Worm (Caenorhabditis elegans) whole organism, young adult: ENCODE results near the gene Y57G11C.31.
A peak's percentile ranks its signal among the peaks of the same experiment; 100 is the strongest.

Source experiments
- B0336.3 ChIP-seq: fragments of 200-800 bp; sonication (Bioruptor generic); IDR thresholded peaks from 2 replicates; pipeline ENCODE4 v1.3.6; 2022; ENCODE audit warnings: missing genetic modification characterization, missing compliant biosample characterization
- C06A6.2 ChIP-seq: fragments of 200-800 bp; sonication (Bioruptor generic); conservative IDR thresholded peaks from 2 replicates; pipeline ENCODE4 v1.3.6; 2022; ENCODE audit warnings: missing genetic modification characterization, missing compliant biosample characterization
- D2030.7 ChIP-seq: fragments of 200-800 bp; sonication (Bioruptor generic); IDR thresholded peaks from 2 replicates; pipeline ENCODE4 v1.3.6; 2022; ENCODE audit warnings: missing genetic modification reagents, missing genetic modification characterization, missing compliant biosample characterization
- F37B4.10 ChIP-seq: fragments of 200-800 bp; sonication (Bioruptor generic); IDR thresholded peaks from 2 replicates; pipeline ENCODE4 v1.3.6; 2022; ENCODE audit warnings: missing genetic modification characterization, missing compliant biosample characterization
- F39B2.1 ChIP-seq: fragments of 200-800 bp; sonication (Bioruptor generic); IDR thresholded peaks from 2 replicates; pipeline ENCODE4 v1.3.6; 2022; ENCODE audit warnings: missing genetic modification reagents, missing genetic modification characterization, missing compliant biosample characterization
- F49E8.2 ChIP-seq: sonication (generic microtip); optimal IDR thresholded peaks from 3 replicates; lab custom pipeline; 2017; ENCODE audit warnings: missing genetic modification characterization, mild to moderate bottlenecking, missing compliant biosample characterization, antibody characterized with exemption, moderate library complexity; ENCODE audit not compliant: insufficient read depth
- F57A8.1 ChIP-seq: fragments of 200-800 bp; sonication (Bioruptor generic); optimal IDR thresholded peaks from 2 replicates; lab custom pipeline; 2018; ENCODE audit warnings: mild to moderate bottlenecking, missing genetic modification characterization, moderate library complexity, missing compliant biosample characterization
- F57C9.4 ChIP-seq: sonication (generic microtip); optimal IDR thresholded peaks from 2 replicates; lab custom pipeline; 2017; ENCODE audit warnings: mild to moderate bottlenecking, missing genetic modification characterization, missing compliant biosample characterization
- Y53G8AR.9 ChIP-seq: fragments of 200-800 bp; sonication (Bioruptor generic); conservative IDR thresholded peaks from 2 replicates; pipeline ENCODE4 v1.3.6; 2022; ENCODE audit warnings: missing genetic modification reagents, missing genetic modification characterization, missing compliant biosample characterization
- Y56A3A.18 ChIP-seq: fragments of 200-800 bp; sonication (Bioruptor generic); IDR thresholded peaks from 2 replicates; pipeline ENCODE4 v1.3.6; 2022; ENCODE audit warnings: missing genetic modification reagents, missing genetic modification characterization, missing compliant biosample characterization
- atf-7 ChIP-seq: sonication (generic microtip); optimal IDR thresholded peaks from 2 replicates; lab custom pipeline; 2017; ENCODE audit warnings: mild to moderate bottlenecking, missing genetic modification characterization, missing compliant biosample characterization
- athp-1 ChIP-seq: sonication (generic microtip); optimal IDR thresholded peaks from 2 replicates; lab custom pipeline; 2017; ENCODE audit warnings: mild to moderate bottlenecking, missing genetic modification characterization, missing compliant biosample characterization
- attf-5 ChIP-seq: fragments of 200-800 bp; sonication (Bioruptor generic); optimal IDR thresholded peaks from 2 replicates; lab custom pipeline; 2018; ENCODE audit warnings: mild to moderate bottlenecking, missing genetic modification characterization, missing compliant biosample characterization
- attf-6 ChIP-seq: fragments of 200-800 bp; sonication (Bioruptor generic); IDR thresholded peaks from 2 replicates; pipeline ENCODE4 v1.3.6; 2022; ENCODE audit warnings: missing genetic modification reagents, missing genetic modification characterization, missing compliant biosample characterization
- ceh-91 ChIP-seq: fragments of 200-800 bp; sonication (Bioruptor generic); IDR thresholded peaks from 2 replicates; pipeline ENCODE4 v1.3.6; 2022; ENCODE audit warnings: missing genetic modification reagents, missing genetic modification characterization, missing compliant biosample characterization
- die-1 ChIP-seq: sonication (generic microtip); optimal IDR thresholded peaks from 2 replicates; lab custom pipeline; 2016; ENCODE audit warnings: missing genotype, mild to moderate bottlenecking, missing genetic modification characterization, missing compliant biosample characterization
- dox-1 ChIP-seq: fragments of 200-800 bp; sonication (Bioruptor generic); IDR thresholded peaks from 2 replicates; pipeline ENCODE4 v1.3.6; 2022; ENCODE audit warnings: missing genetic modification reagents, missing genetic modification characterization, missing compliant biosample characterization
- dpl-1 ChIP-seq: fragments of 150-350 bp; optimal IDR thresholded peaks from 2 replicates; lab custom pipeline; 2014; ENCODE audit warnings: missing biosample characterization, missing genetic modification reagents, missing genetic modification characterization
- gei-17 ChIP-seq: fragments of 200-800 bp; sonication (Bioruptor generic); optimal IDR thresholded peaks from 2 replicates; lab custom pipeline; 2018; ENCODE audit warnings: mild to moderate bottlenecking, missing genetic modification characterization, missing compliant biosample characterization
- hlh-26 ChIP-seq: fragments of 200-800 bp; sonication (Bioruptor generic); conservative IDR thresholded peaks from 2 replicates; pipeline ENCODE4 v1.3.6; 2022; ENCODE audit warnings: missing genetic modification reagents, missing genetic modification characterization, missing compliant biosample characterization
- hrde-1 ChIP-seq: sonication (generic microtip); optimal IDR thresholded peaks from 2 replicates; lab custom pipeline; 2016; ENCODE audit warnings: missing genetic modification characterization, mild to moderate bottlenecking, missing compliant biosample characterization, moderate library complexity, missing genotype, missing genetic modification reagents, borderline replicate concordance
- hsf-1 ChIP-seq: fragments of 200-800 bp; sonication (Bioruptor generic); IDR thresholded peaks from 2 replicates; pipeline ENCODE4 v1.3.6; 2022; ENCODE audit warnings: missing genetic modification reagents, missing genetic modification characterization, missing compliant biosample characterization
- let-607 ChIP-seq, 2 experiments: fragments of 200-800 bp in 1 of 2; sonication (Bioruptor generic) in 1 of 2; sonication (generic microtip) in 1 of 2; optimal IDR thresholded peaks; 2 replicates each; lab custom pipeline; 2016 to 2018; ENCODE audit warnings: mild to moderate bottlenecking in 2 of 2, missing compliant biosample characterization in 2 of 2, missing genetic modification characterization in 2 of 2, moderate library complexity in 2 of 2, missing genotype in 1 of 2
- lin-35 ChIP-seq, 3 experiments: fragments of 150-350 bp in 2 of 3; sonication (generic microtip) in 1 of 3; optimal IDR thresholded peaks; 2 replicates each; lab custom pipeline; 2014 to 2018; ENCODE audit warnings: missing biosample characterization in 3 of 3, missing genetic modification characterization in 3 of 3, missing genetic modification reagents in 3 of 3
- lsl-1 ChIP-seq: fragments of 200-800 bp; sonication (Bioruptor generic); optimal IDR thresholded peaks from 2 replicates; lab custom pipeline; 2018; ENCODE audit warnings: mild to moderate bottlenecking, missing genetic modification characterization, moderate library complexity, missing compliant biosample characterization
- lsy-27 ChIP-seq: sonication (generic microtip); optimal IDR thresholded peaks from 2 replicates; lab custom pipeline; 2017; ENCODE audit warnings: missing genetic modification characterization, mild to moderate bottlenecking, missing compliant biosample characterization, antibody characterized with exemption, missing genotype, borderline replicate concordance; ENCODE audit not compliant: insufficient read depth
- madf-6 ChIP-seq: fragments of 200-800 bp; sonication (Bioruptor generic); IDR thresholded peaks from 2 replicates; pipeline ENCODE4 v1.3.6; 2022; ENCODE audit warnings: missing genetic modification reagents, missing genetic modification characterization, missing compliant biosample characterization
- madf-8 ChIP-seq: fragments of 200-800 bp; sonication (Bioruptor generic); conservative IDR thresholded peaks from 2 replicates; pipeline ENCODE4 v1.3.6; 2022; ENCODE audit warnings: missing genetic modification reagents, missing genetic modification characterization, missing compliant biosample characterization
- mcd-1 ChIP-seq: fragments of 200-800 bp; sonication (Bioruptor generic); IDR thresholded peaks from 2 replicates; pipeline ENCODE4 v1.3.6; 2022; ENCODE audit warnings: missing genetic modification reagents, missing genetic modification characterization, missing compliant biosample characterization
- mes-4 ChIP-seq: sonication (generic microtip); optimal IDR thresholded peaks from 2 replicates; lab custom pipeline; 2016; ENCODE audit warnings: missing genotype, missing genetic modification characterization, missing compliant biosample characterization
- nfya-2 ChIP-seq: fragments of 200-800 bp; sonication (Bioruptor generic); IDR thresholded peaks from 2 replicates; pipeline ENCODE4 v1.3.6; 2022; ENCODE audit warnings: missing genetic modification reagents, missing genetic modification characterization, missing compliant biosample characterization
- nhr-80 ChIP-seq: sonication (generic microtip); optimal IDR thresholded peaks from 2 replicates; lab custom pipeline; 2016; ENCODE audit warnings: missing genetic modification characterization, missing compliant biosample characterization
- nhr-90 ChIP-seq: sonication (generic microtip); optimal IDR thresholded peaks from 2 replicates; lab custom pipeline; 2016; ENCODE audit warnings: missing genotype, mild to moderate bottlenecking, missing genetic modification characterization, missing compliant biosample characterization
- pha-4 ChIP-seq: fragments of 150-350 bp; sonication (generic microtip); optimal IDR thresholded peaks from 2 replicates; lab custom pipeline; 2014; ENCODE audit warnings: missing biosample characterization, missing genetic modification reagents, missing genetic modification characterization
- repo-1 ChIP-seq: sonication (generic microtip); optimal IDR thresholded peaks from 2 replicates; lab custom pipeline; 2017; ENCODE audit warnings: mild to moderate bottlenecking, missing genetic modification characterization, missing compliant biosample characterization
- sdz-38 ChIP-seq: sonication (generic microtip); optimal IDR thresholded peaks from 2 replicates; lab custom pipeline; 2016; ENCODE audit warnings: missing genotype, missing genetic modification characterization, missing compliant biosample characterization
- sea-2 ChIP-seq: fragments of 200-800 bp; sonication (Bioruptor generic); IDR thresholded peaks from 2 replicates; pipeline ENCODE4 v1.3.6; 2022; ENCODE audit warnings: missing genetic modification characterization, missing compliant biosample characterization
- tbp1 ChIP-seq: fragments of 200-800 bp; sonication (Bioruptor generic); optimal IDR thresholded peaks from 2 replicates; lab custom pipeline; 2018; ENCODE audit warnings: mild to moderate bottlenecking, missing genetic modification characterization, missing compliant biosample characterization
- tlf-1 ChIP-seq: fragments of 200-800 bp; sonication (Bioruptor generic); optimal IDR thresholded peaks from 2 replicates; lab custom pipeline; 2018; ENCODE audit warnings: mild to moderate bottlenecking, missing genetic modification characterization, missing compliant biosample characterization
- unc-130 ChIP-seq: sonication (generic microtip); optimal IDR thresholded peaks from 2 replicates; lab custom pipeline; 2016; ENCODE audit warnings: missing genetic modification reagents, missing genetic modification characterization, missing compliant biosample characterization
- xnd-1 ChIP-seq: sonication (generic microtip); optimal IDR thresholded peaks from 2 replicates; lab custom pipeline; 2016; ENCODE audit warnings: missing genotype, missing genetic modification reagents, missing genetic modification characterization, missing compliant biosample characterization
- zfh-2 ChIP-seq: fragments of 200-800 bp; sonication (Bioruptor generic); conservative IDR thresholded peaks from 2 replicates; pipeline ENCODE4 v1.3.6; 2022; ENCODE audit warnings: missing genetic modification reagents, missing genetic modification characterization, missing compliant biosample characterization
- ztf-26 ChIP-seq: sonication (generic microtip); optimal IDR thresholded peaks from 2 replicates; lab custom pipeline; 2017; ENCODE audit warnings: missing genetic modification characterization, missing compliant biosample characterization
- ztf-6 ChIP-seq: fragments of 200-800 bp; sonication (Bioruptor generic); IDR thresholded peaks from 2 replicates; pipeline ENCODE4 v1.3.6; 2022; ENCODE audit warnings: missing genetic modification reagents, missing genetic modification characterization, missing compliant biosample characterization

Y57G11C.31 gene

ce11 chrIV:14658054-14658631 lies 19.0 kb upstream of the Y57G11C.31 start, which contains the start of gene anoh-2 (continued):
- peak; percentile 54 for TF ChIP-seq madf-6
- peak; percentile 10 for TF ChIP-seq nhr-90 (tag; lab: Kevin White, UChicago)
- TF ChIP-seq Y56A3A.18 (GFP tag; lab: Robert Waterston, UW), result no peak
- TF ChIP-seq F49E8.2 (tag; lab: Kevin White, UChicago), result no peak
- TF ChIP-seq tbp1, result peak; percentile 49
- TF ChIP-seq F39B2.1 (GFP tag; lab: Robert Waterston, UW), result no peak
- peak; percentile 2 for TF ChIP-seq xnd-1 (tag; lab: Kevin White, UChicago)
- TF ChIP-seq unc-130, result peak; percentile 12
- TF ChIP-seq die-1 (tag; lab: Kevin White, UChicago), result peak; percentile 29
- no peak for TF ChIP-seq hlh-26 (GFP tag; lab: Robert Waterston, UW)
- TF ChIP-seq ceh-91 (GFP tag; lab: Robert Waterston, UW), result no peak
- TF ChIP-seq lin-35 (GFP tag; optimal IDR thresholded peaks at IDR 0.05; lab: Kevin White, UChicago), result no peak
- TF ChIP-seq hrde-1 (tag; lab: Kevin White, UChicago), result peak; percentile 59
- peak; percentile 94 for TF ChIP-seq attf-6
- TF ChIP-seq sea-2 (GFP tag; lab: Robert Waterston, UW), result no peak
- no peak for TF ChIP-seq repo-1
- TF ChIP-seq mcd-1, result 0 out of 2 replicates have a peak, but pooled peaks have one; percentile 21
- 0 out of 2 replicates have a peak, but pooled peaks have one; percentile 49 for TF ChIP-seq hsf-1

- peak; percentile 57; the same call in 1 of the 2 replicates for TF ChIP-seq madf-8 (GFP tag; lab: Robert Waterston, UW)
- TF ChIP-seq athp-1 (tag; lab: Kevin White, UChicago), result no peak
Observed at ce11 chrIV:14658927-14659326, 18.2 kb upstream of the Y57G11C.31 start.

ce11 chrIV:14661370-14661769 lies 15.8 kb upstream of the Y57G11C.31 start:
- TF ChIP-seq tlf-1 (GFP tag; lab: Kevin White, UChicago) (no peak), nfya-2 (GFP tag; lab: Robert Waterston, UW) (no peak), ztf-6 (GFP tag; lab: Robert Waterston, UW) (no peak), C06A6.2 (GFP tag; lab: Robert Waterston, UW) (no peak), F39B2.1 (GFP tag; lab: Robert Waterston, UW) (no peak), F37B4.10 (no peak), Y53G8AR.9 (GFP tag; lab: Robert Waterston, UW) (no peak), lsl-1 (GFP tag; lab: Kevin White, UChicago) (no peak), ceh-91 (GFP tag; lab: Robert Waterston, UW) (no peak), let-607 (tag; optimal IDR thresholded peaks at IDR 0.05; lab: Kevin White, UChicago) (no peak), dpl-1 (GFP tag; lab: Kevin White, UChicago) (no peak), atf-7 (no peak), sdz-38 (tag; lab: Kevin White, UChicago) (no peak), lsy-27 (tag; lab: Kevin White, UChicago) (no peak), madf-8 (GFP tag; lab: Robert Waterston, UW) (no peak), D2030.7 (GFP tag; lab: Robert Waterston, UW) (no peak)

ce11 chrIV:14675789-14676188 lies 1.4 kb upstream of the Y57G11C.31 start:
- TF ChIP-seq ztf-26 (tag; lab: Kevin White, UChicago) (no peak), xnd-1 (tag; lab: Kevin White, UChicago) (no peak), zfh-2 (GFP tag; lab: Robert Waterston, UW) (no peak), nhr-80 (tag; lab: Kevin White, UChicago) (no peak), lsl-1 (GFP tag; lab: Kevin White, UChicago) (no peak), B0336.3 (GFP tag; lab: Robert Waterston, UW) (no peak), pha-4 (no peak), dpl-1 (GFP tag; lab: Kevin White, UChicago) (no peak), gei-17 (GFP tag; lab: Kevin White, UChicago) (no peak), mes-4 (tag; lab: Kevin White, UChicago) (no peak), repo-1 (no peak), dox-1 (GFP tag; lab: Robert Waterston, UW) (no peak), attf-5 (no peak), F57A8.1 (GFP tag; lab: Kevin White, UChicago) (no peak), F57C9.4 (tag; lab: Kevin White, UChicago) (no peak), hsf-1 (no peak)
